Worm (Caenorhabditis elegans): ENCODE measurements around the gene C54F6.12.

DNA sequence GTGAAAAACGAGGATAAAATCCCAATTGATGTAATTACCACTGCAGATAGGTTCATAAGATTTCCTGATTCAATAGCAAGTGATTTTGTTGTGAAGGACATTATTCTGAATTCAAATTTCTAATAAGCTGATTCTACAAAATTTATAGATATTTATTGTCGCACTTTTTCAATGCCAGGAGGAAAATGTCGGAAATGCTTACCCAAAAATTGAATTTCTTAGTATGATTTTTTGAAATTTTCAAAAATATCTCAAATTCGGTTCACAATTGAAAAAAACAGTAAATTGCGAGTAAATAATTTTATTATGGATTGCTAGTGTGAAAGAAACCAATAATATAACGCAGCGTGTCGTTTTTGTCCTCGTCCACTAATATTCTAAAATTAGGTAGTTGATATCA is 45.0 kb downstream of the C54F6.12 start, which contains the start of gene srbc-10:
- TF ChIP-seq elt-3 (tag; optimal IDR thresholded peaks at IDR 0.05) (no peak), unc-39 (tag; optimal IDR thresholded peaks at IDR 0.05) (no peak), ceh-16 (tag; optimal IDR thresholded peaks at IDR 0.05) (no peak), mab-5 (tag; optimal IDR thresholded peaks at IDR 0.05) (no peak), sma-9 (GFP tag; optimal IDR thresholded peaks at IDR 0.05) (no peak), sma-9 (tag; optimal IDR thresholded peaks at IDR 0.05) (no peak), nhr-77 (tag; optimal IDR thresholded peaks at IDR 0.05) (no peak), zag-1 (tag; optimal IDR thresholded peaks at IDR 0.05) (no peak), dmd-4 (tag; optimal IDR thresholded peaks at IDR 0.05) (no peak), R02D3.7 (tag; optimal IDR thresholded peaks at IDR 0.05) (no peak)

All from whole organism, L2 larva.